Worm (Caenorhabditis elegans) whole organism, midembryonic: ENCODE measurements around the gene F17C8.9.

Source experiments
- T22C8.4 ChIP-seq: fragments of 200-800 bp; sonication (Bioruptor generic); IDR thresholded peaks from 2 replicates; pipeline ENCODE4 v1.3.6; 2022; ENCODE audit warnings: missing genetic modification characterization, missing compliant biosample characterization
- flt-1 ChIP-seq: fragments of 200-800 bp; sonication (Bioruptor generic); IDR thresholded peaks from 2 replicates; pipeline ENCODE4 v1.3.6; 2022; ENCODE audit warnings: missing genetic modification characterization, missing compliant biosample characterization
- ref-1 ChIP-seq: fragments of 200-800 bp; sonication (Bioruptor generic); conservative IDR thresholded peaks from 2 replicates; pipeline ENCODE4 v1.3.6; 2022; ENCODE audit warnings: missing genetic modification reagents, missing genetic modification characterization, missing compliant biosample characterization

DNA sequence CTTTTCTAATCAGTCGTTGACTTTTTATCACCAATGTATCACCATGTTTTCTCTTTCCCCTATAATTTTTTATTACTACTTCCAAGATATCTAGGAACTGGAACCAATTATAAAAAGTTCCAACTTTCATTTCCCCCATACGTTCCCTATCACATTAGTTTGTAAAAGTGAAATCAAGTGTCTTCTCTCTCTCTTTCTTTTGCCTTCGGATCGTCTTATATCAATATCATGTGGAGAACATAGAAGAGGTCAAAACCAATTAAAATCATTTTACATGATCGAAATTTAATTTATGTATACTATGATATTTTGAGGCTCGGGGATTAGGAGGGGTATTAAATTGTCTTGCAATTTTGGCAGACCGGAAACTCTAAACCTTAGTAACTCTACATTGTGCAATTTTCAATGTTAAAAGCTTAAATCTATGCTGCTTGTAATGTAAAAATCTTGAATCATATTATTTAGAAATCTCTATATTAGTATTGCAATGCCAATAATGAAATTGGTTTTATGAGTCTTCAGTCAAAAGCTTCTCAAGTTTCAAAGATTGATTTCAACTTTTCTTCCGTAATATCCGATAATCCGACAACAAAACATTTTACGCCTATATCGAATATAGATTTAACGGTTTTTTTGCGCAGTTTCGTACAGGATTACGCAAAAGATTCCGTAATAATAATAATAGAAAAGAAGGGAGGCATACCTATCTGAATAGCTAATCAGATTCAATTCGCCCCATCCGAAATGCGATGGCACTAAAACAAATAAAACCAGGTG lies 33.9 kb downstream of the F17C8.9 start:
- no peak for TF ChIP-seq T22C8.4
- no peak for TF ChIP-seq flt-1 (GFP tag; lab: Robert Waterston, UW)
- TF ChIP-seq ref-1 (GFP tag; lab: Robert Waterston, UW), result no peak
